Worm (Caenorhabditis elegans): ENCODE results near the gene bath-2.

The bath-2 gene

ce11 chrII:1928578-1928977, 6.0 kb upstream of the bath-2 start:
- no peak for TF ChIP-seq hmg-4 (GFP tag; optimal IDR thresholded peaks at IDR 0.05)
- no peak for TF ChIP-seq scrt-1 (GFP tag; IDR thresholded peaks at IDR 0.05)

DNA sequence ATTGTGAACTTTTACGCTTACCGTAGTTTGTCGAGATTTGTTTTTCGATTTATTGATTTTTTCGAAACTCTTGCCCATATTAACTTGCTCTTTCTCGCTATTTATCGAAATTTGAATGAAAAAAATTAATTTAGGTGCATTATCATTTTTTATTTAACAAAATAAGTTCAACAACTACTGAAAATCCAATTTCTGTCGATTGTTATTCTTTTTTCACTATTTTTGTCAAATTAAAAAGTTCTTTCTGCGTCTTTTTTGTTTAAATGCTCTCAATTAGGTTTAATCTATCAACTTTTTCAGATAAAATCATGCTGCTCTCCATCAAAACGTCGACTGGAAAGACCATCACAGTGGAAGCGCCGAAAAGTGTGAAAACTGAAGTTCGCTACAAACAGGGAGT, 3.6 kb upstream of the bath-2 start, which contains the start of gene F52C6.2:
TSS of gene F52C6.2 (plus strand) at position 301 of the 400 bp plus-strand sequence.
- TF ChIP-seq tbx-11 (GFP tag; IDR thresholded peaks at IDR 0.05) (no peak), sea-1 (GFP tag; conservative IDR thresholded peaks at IDR 0.05) (no peak), flt-1 (GFP tag; IDR thresholded peaks at IDR 0.05) (no peak), pes-1 (GFP tag; IDR thresholded peaks at IDR 0.05) (no peak), aly-1 (tag; optimal IDR thresholded peaks at IDR 0.05) (no peak), hmg-4 (GFP tag; optimal IDR thresholded peaks at IDR 0.05) (no peak), F13C5.2 (tag; optimal IDR thresholded peaks at IDR 0.05) (no peak), tra-4 (tag; optimal IDR thresholded peaks at IDR 0.05) (no peak), scrt-1 (GFP tag; IDR thresholded peaks at IDR 0.05) (no peak), hnd-1 (tag; optimal IDR thresholded peaks at IDR 0.05) (no peak), ceh-13 (GFP tag; optimal IDR thresholded peaks at IDR 0.05) (no peak), ama-1 (optimal IDR thresholded peaks at IDR 0.05) (no peak), ets-7 (tag; optimal IDR thresholded peaks at IDR 0.05) (no peak), ceh-36 (tag; optimal IDR thresholded peaks at IDR 0.05) (no peak), hmbx-1 (tag; optimal IDR thresholded peaks at IDR 0.05) (no peak), B0310.2 (tag; optimal IDR thresholded peaks at IDR 0.05) (no peak)

- TF ChIP-seq hmg-4 (GFP tag; optimal IDR thresholded peaks at IDR 0.05), result no peak
- no peak for TF ChIP-seq tbx-11 (GFP tag; IDR thresholded peaks at IDR 0.05)
- TF ChIP-seq hmbx-1 (tag; optimal IDR thresholded peaks at IDR 0.05), result no peak
- TF ChIP-seq ceh-13 (GFP tag; optimal IDR thresholded peaks at IDR 0.05), result no peak
- no peak for TF ChIP-seq tra-4 (tag; optimal IDR thresholded peaks at IDR 0.05)
- no peak for TF ChIP-seq hnd-1 (tag; optimal IDR thresholded peaks at IDR 0.05)
- no peak for TF ChIP-seq pes-1 (GFP tag; IDR thresholded peaks at IDR 0.05)
- TF ChIP-seq F13C5.2 (tag; optimal IDR thresholded peaks at IDR 0.05), result no peak
- no peak for TF ChIP-seq scrt-1 (GFP tag; IDR thresholded peaks at IDR 0.05)
- no peak for TF ChIP-seq sea-1 (GFP tag; conservative IDR thresholded peaks at IDR 0.05)
- no peak for TF ChIP-seq B0310.2 (tag; optimal IDR thresholded peaks at IDR 0.05)
- TF ChIP-seq ama-1 (optimal IDR thresholded peaks at IDR 0.05), result no peak
- TF ChIP-seq ceh-36 (tag; optimal IDR thresholded peaks at IDR 0.05), result no peak
- no peak for TF ChIP-seq tbx-37 (GFP tag; conservative IDR thresholded peaks at IDR 0.05)
- no peak for TF ChIP-seq ets-7 (tag; optimal IDR thresholded peaks at IDR 0.05)
Observed at ce11 chrII:1924459-1924858, 1.9 kb upstream of the bath-2 start, which contains the start of gene F52C6.3. Gene F52C6.3, plus strand, starts transcription at chrII:1924759.

DNA sequence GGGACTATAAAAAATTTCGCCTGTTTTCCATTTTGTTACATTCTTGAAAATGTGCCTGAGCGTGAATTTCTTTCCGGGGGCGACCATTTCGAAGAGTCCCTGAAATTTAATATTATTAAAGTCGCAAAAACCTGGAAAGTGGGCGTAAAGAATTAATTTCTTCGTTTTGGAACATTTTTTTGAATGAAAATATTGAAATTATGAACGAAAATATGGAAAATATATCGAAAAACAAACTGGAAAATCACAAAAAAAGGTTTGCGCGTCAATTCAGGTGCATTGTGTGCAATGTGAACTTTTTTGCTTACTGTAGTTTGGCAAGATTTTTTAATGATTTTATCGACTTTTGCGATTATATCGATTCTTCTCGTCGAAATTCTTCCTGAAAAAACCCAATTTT, 1.5 kb downstream of the bath-2 start, which contains the start of gene bath-7:
TSS of gene bath-7 (minus strand) at position 101 of the 400 bp plus-strand sequence.
- TF ChIP-seq hmg-4 (GFP tag; optimal IDR thresholded peaks at IDR 0.05) (no peak), pes-1 (GFP tag; IDR thresholded peaks at IDR 0.05) (no peak), hmbx-1 (tag; optimal IDR thresholded peaks at IDR 0.05) (no peak), aly-1 (tag; optimal IDR thresholded peaks at IDR 0.05) (no peak), tra-4 (tag; optimal IDR thresholded peaks at IDR 0.05) (no peak), sea-1 (GFP tag; conservative IDR thresholded peaks at IDR 0.05) (no peak), scrt-1 (GFP tag; IDR thresholded peaks at IDR 0.05) (no peak), hnd-1 (tag; optimal IDR thresholded peaks at IDR 0.05) (no peak), F13C5.2 (tag; optimal IDR thresholded peaks at IDR 0.05) (no peak), ama-1 (optimal IDR thresholded peaks at IDR 0.05) (no peak), flt-1 (GFP tag; IDR thresholded peaks at IDR 0.05) (no peak), tbx-11 (GFP tag; IDR thresholded peaks at IDR 0.05) (no peak), ceh-13 (GFP tag; optimal IDR thresholded peaks at IDR 0.05) (no peak), B0310.2 (tag; optimal IDR thresholded peaks at IDR 0.05) (no peak), tbx-37 (GFP tag; conservative IDR thresholded peaks at IDR 0.05) (no peak), ets-7 (tag; optimal IDR thresholded peaks at IDR 0.05) (no peak), ceh-36 (tag; optimal IDR thresholded peaks at IDR 0.05) (no peak)

ce11 chrII:1917862-1918261, 4.7 kb downstream of the bath-2 start, which contains the start of gene bath-4:
Gene bath-4, minus strand, starts transcription at chrII:1917962.
- TF ChIP-seq tbx-11 (GFP tag; IDR thresholded peaks at IDR 0.05), result no peak
- TF ChIP-seq tra-4 (tag; optimal IDR thresholded peaks at IDR 0.05), result no peak
- no peak for TF ChIP-seq pes-1 (GFP tag; IDR thresholded peaks at IDR 0.05)
- no peak for TF ChIP-seq ceh-13 (GFP tag; optimal IDR thresholded peaks at IDR 0.05)
- TF ChIP-seq aly-1 (tag; optimal IDR thresholded peaks at IDR 0.05), result no peak
- no peak for TF ChIP-seq B0310.2 (tag; optimal IDR thresholded peaks at IDR 0.05)
- no peak for TF ChIP-seq flt-1 (GFP tag; IDR thresholded peaks at IDR 0.05)
- TF ChIP-seq hnd-1 (tag; optimal IDR thresholded peaks at IDR 0.05), result no peak
- no peak for TF ChIP-seq F13C5.2 (tag; optimal IDR thresholded peaks at IDR 0.05)
- TF ChIP-seq ama-1 (optimal IDR thresholded peaks at IDR 0.05), result no peak
- no peak for TF ChIP-seq ceh-36 (tag; optimal IDR thresholded peaks at IDR 0.05)
- TF ChIP-seq hmg-4 (GFP tag; optimal IDR thresholded peaks at IDR 0.05), result no peak
- TF ChIP-seq scrt-1 (GFP tag; IDR thresholded peaks at IDR 0.05), result no peak
- no peak for TF ChIP-seq hmbx-1 (tag; optimal IDR thresholded peaks at IDR 0.05)
- TF ChIP-seq tbx-37 (GFP tag; conservative IDR thresholded peaks at IDR 0.05), result no peak
- no peak for TF ChIP-seq sea-1 (GFP tag; conservative IDR thresholded peaks at IDR 0.05)
- no peak for TF ChIP-seq ets-7 (tag; optimal IDR thresholded peaks at IDR 0.05)

DNA sequence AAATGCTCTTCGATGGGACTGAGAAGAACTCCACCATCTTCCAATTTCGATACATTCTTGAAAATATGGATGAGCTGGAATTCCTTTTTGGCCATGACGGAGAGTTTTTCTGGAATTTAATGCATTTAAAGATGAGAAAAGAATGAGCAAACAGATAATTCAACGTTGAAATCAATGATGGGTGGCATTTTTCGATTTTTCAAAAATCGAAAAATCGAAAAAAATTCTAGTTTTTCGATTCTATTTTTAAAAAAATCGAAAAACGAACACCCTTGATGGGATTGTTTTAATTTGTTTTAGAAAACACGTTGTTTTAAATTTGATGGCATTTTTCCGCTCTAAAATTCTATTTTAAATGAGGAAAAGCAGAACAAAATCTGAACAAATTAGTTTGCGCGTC, 9.8 kb downstream of the bath-2 start, which contains the start of gene math-31:
TSS of gene math-31 (minus strand) at position 101 of the 400 bp plus-strand sequence.
- TF ChIP-seq hnd-1 (tag; optimal IDR thresholded peaks at IDR 0.05), result no peak
- TF ChIP-seq ceh-36 (tag; optimal IDR thresholded peaks at IDR 0.05), result no peak
- no peak for TF ChIP-seq tbx-37 (GFP tag; conservative IDR thresholded peaks at IDR 0.05)
- no peak for TF ChIP-seq hmbx-1 (tag; optimal IDR thresholded peaks at IDR 0.05)
- TF ChIP-seq tra-4 (tag; optimal IDR thresholded peaks at IDR 0.05), result no peak
- no peak for TF ChIP-seq aly-1 (tag; optimal IDR thresholded peaks at IDR 0.05)
- TF ChIP-seq F13C5.2 (tag; optimal IDR thresholded peaks at IDR 0.05), result no peak
- no peak for TF ChIP-seq sea-1 (GFP tag; conservative IDR thresholded peaks at IDR 0.05)
- TF ChIP-seq hmg-4 (GFP tag; optimal IDR thresholded peaks at IDR 0.05), result no peak
- TF ChIP-seq ama-1 (optimal IDR thresholded peaks at IDR 0.05), result no peak
- TF ChIP-seq tbx-11 (GFP tag; IDR thresholded peaks at IDR 0.05), result no peak
- no peak for TF ChIP-seq B0310.2 (tag; optimal IDR thresholded peaks at IDR 0.05)
- no peak for TF ChIP-seq ceh-13 (GFP tag; optimal IDR thresholded peaks at IDR 0.05)
- no peak for TF ChIP-seq ets-7 (tag; optimal IDR thresholded peaks at IDR 0.05)
- no peak for TF ChIP-seq pes-1 (GFP tag; IDR thresholded peaks at IDR 0.05)
- TF ChIP-seq flt-1 (GFP tag; IDR thresholded peaks at IDR 0.05), result no peak
- TF ChIP-seq scrt-1 (GFP tag; IDR thresholded peaks at IDR 0.05), result no peak

DNA sequence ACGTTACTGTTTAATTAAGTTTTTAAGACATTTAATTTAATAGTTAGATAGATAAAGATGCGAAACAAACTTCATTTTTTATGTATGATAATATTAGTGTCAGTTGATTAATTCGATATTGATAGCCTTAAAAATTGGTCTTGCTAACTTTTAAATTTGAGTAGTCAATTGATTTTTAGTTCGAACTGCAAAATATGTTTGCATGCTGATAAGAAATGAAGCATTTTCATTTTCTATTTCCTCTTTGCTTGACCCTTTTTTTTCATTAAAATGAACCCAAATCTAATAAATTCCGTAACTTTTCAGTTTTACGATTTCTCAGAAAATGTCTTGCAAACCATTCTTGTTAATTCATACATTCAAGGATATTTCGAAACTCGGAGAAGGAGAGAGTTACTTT, 17.5 kb downstream of the bath-2 start, which contains the start of gene math-22:
TSS of gene math-22 (plus strand) at position 301 of the 400 bp plus-strand sequence.
- TF ChIP-seq tra-4 (tag; optimal IDR thresholded peaks at IDR 0.05) (no peak), ets-7 (tag; optimal IDR thresholded peaks at IDR 0.05) (no peak), tbx-37 (GFP tag; conservative IDR thresholded peaks at IDR 0.05) (no peak), hmbx-1 (tag; optimal IDR thresholded peaks at IDR 0.05) (no peak), F13C5.2 (tag; optimal IDR thresholded peaks at IDR 0.05) (no peak), hmg-4 (GFP tag; optimal IDR thresholded peaks at IDR 0.05) (no peak)
